Worm (Caenorhabditis elegans): Measurements from ENCODE around the gene ZK637.4.
A peak's percentile ranks its signal among the peaks of the same experiment; 100 is the strongest.
"Not testable (repeated sequence)": the region's sequence is repeated elsewhere in the genome, so short reads cannot be mapped to it uniquely, and the experiment has no call there.

Gene ZK637.4

DNA sequence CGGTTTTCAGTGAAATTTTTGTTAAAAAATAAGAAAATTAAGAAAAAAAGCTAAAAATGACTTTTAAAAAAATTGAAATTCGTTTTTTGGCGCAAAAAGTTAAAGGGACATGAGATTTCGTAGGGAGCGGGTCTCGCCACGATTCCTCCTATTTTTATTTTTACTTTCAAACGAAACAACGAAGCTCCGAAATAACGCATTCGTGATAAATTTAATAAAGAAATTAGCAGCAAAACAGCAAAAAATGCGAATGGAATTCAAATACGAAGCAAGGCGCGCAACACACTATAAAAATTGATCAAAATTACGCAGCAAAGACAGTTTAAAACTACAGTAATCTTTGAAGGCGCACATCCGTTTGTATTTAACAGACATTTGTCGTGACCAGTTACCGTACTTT, 6.2 kb downstream of the ZK637.4 start (continued):
- no peak for TF ChIP-seq B0336.3 (GFP tag; IDR thresholded peaks at IDR 0.05)
- no peak for TF ChIP-seq ceh-58 (GFP tag; IDR thresholded peaks at IDR 0.05)
- TF ChIP-seq lin-35 (GFP tag; optimal IDR thresholded peaks at IDR 0.05), result peak in 1 of 3 experiments; percentile 1
- TF ChIP-seq attf-3 (GFP tag; conservative IDR thresholded peaks at IDR 0.05), result peak; percentile 77
- TF ChIP-seq ztf-3 (GFP tag; optimal IDR thresholded peaks at IDR 0.05), result no peak
- no peak for TF ChIP-seq dpff-1 (tag; optimal IDR thresholded peaks at IDR 0.05)
- no peak for TF ChIP-seq F22D6.2 (tag; optimal IDR thresholded peaks at IDR 0.05)
- no peak for TF ChIP-seq snpc-4 (GFP tag; optimal IDR thresholded peaks at IDR 0.05)
- TF ChIP-seq snpc-4 (tag; optimal IDR thresholded peaks at IDR 0.05), result peak in 1 of 4 experiments; percentile 19
- no peak for TF ChIP-seq nhr-90 (tag; optimal IDR thresholded peaks at IDR 0.05)
- TF ChIP-seq pha-4 (tag; optimal IDR thresholded peaks at IDR 0.05), result no peak
- no peak for TF ChIP-seq sptf-2 (GFP tag; optimal IDR thresholded peaks at IDR 0.05)
- no peak for TF ChIP-seq lag-1 (GFP tag; IDR thresholded peaks at IDR 0.05)
- no peak for TF ChIP-seq K11D2.4 (GFP tag; IDR thresholded peaks at IDR 0.05)
- peak; percentile 11; the same call in 1 of the 2 replicates for TF ChIP-seq hmg-1.2 (GFP tag; IDR thresholded peaks at IDR 0.05)
- TF ChIP-seq lsl-1 (GFP tag; optimal IDR thresholded peaks at IDR 0.05), result peak; percentile 86
- no peak for TF ChIP-seq let-526 (GFP tag; IDR thresholded peaks at IDR 0.05)
- TF ChIP-seq ets-4 (GFP tag; optimal IDR thresholded peaks at IDR 0.05), result no peak
- TF ChIP-seq sdz-38 (tag; optimal IDR thresholded peaks at IDR 0.05), result no peak
- TF ChIP-seq egrh-3 (GFP tag; IDR thresholded peaks at IDR 0.05), result no peak
- TF ChIP-seq akir-1 (GFP tag; optimal IDR thresholded peaks at IDR 0.05), result no peak
- TF ChIP-seq D2030.7 (GFP tag; IDR thresholded peaks at IDR 0.05), result peak; percentile 56; the same call in 1 of the 2 replicates
- TF ChIP-seq ceh-40 (GFP tag; IDR thresholded peaks at IDR 0.05), result no peak
- no peak for TF ChIP-seq ztf-25 (GFP tag; IDR thresholded peaks at IDR 0.05)
- TF ChIP-seq ztf-6 (GFP tag; IDR thresholded peaks at IDR 0.05), result no peak
- TF ChIP-seq madf-6 (GFP tag; IDR thresholded peaks at IDR 0.05), result peak; percentile 86
- no peak for TF ChIP-seq somi-1 (GFP tag; optimal IDR thresholded peaks at IDR 0.05)
- TF ChIP-seq rpc-1 (optimal IDR thresholded peaks at IDR 0.05), result no peak
- TF ChIP-seq rpc-1 (tag; optimal IDR thresholded peaks at IDR 0.05), result no peak
- TF ChIP-seq ceh-27 (GFP tag; optimal IDR thresholded peaks at IDR 0.05), result no peak
- no peak for TF ChIP-seq hlh-26 (GFP tag; conservative IDR thresholded peaks at IDR 0.05)

DNA sequence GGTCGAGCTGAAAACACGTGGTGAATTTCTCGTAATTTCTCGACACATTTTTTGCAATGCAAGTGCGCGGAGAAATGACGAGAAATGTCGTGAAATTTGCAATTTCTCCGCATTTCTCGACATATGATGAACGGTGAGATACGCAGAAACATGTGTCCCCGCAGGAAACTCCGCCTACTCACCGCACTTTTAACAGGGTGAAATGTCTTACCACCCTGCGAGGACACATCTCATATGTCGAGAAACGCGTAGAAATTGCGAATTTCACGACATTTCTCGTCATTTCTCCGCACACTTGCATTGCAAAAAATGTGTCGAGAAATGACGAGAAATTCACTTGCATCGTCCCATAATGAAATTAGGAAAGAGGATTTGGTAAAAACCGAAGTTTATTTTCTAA, 7.5 kb downstream of the ZK637.4 start:
- TF ChIP-seq F39B2.1 (GFP tag; IDR thresholded peaks at IDR 0.05) (peak; percentile 99), lsl-1 (GFP tag; optimal IDR thresholded peaks at IDR 0.05) (peak; percentile 12), tbp1 (GFP tag; optimal IDR thresholded peaks at IDR 0.05) (peak; percentile 39), cebp-1 (tag; optimal IDR thresholded peaks at IDR 0.05) (peak; percentile 3), lin-54 (GFP tag; optimal IDR thresholded peaks at IDR 0.05) (peak; percentile 21), mcd-1 (GFP tag; IDR thresholded peaks at IDR 0.05) (peak; percentile 56), snpc-4 (tag; optimal IDR thresholded peaks at IDR 0.05) (peak in 1 of 4 experiments; percentile 39), pbrm-1 (GFP tag; IDR thresholded peaks at IDR 0.05) (peak; percentile 90), F33H1.4 (GFP tag; IDR thresholded peaks at IDR 0.05) (peak; percentile 69), nfyb-1 (GFP tag; IDR thresholded peaks at IDR 0.05) (0 out of 2 replicates have a peak, but pooled peaks have one; percentile 11), madf-6 (GFP tag; IDR thresholded peaks at IDR 0.05) (peak; percentile 69), dox-1 (GFP tag; IDR thresholded peaks at IDR 0.05) (peak; percentile 81), hmg-1.2 (GFP tag; IDR thresholded peaks at IDR 0.05) (0 out of 2 replicates have a peak, but pooled peaks have one; percentile 42), rcor-1 (GFP tag; IDR thresholded peaks at IDR 0.05) (peak; percentile 42; the same call in 1 of the 2 replicates), D2030.7 (GFP tag; IDR thresholded peaks at IDR 0.05) (peak; percentile 39; the same call in 1 of the 2 replicates), Y53G8AR.9 (GFP tag; conservative IDR thresholded peaks at IDR 0.05) (0 out of 2 replicates have a peak, but pooled peaks have one; percentile 45), aptf-2 (GFP tag; conservative IDR thresholded peaks at IDR 0.05) (peak; percentile 55; the same call in 1 of the 2 replicates), ekl-4 (GFP tag; IDR thresholded peaks at IDR 0.05) (peak; percentile 79)
- TF ChIP-seq cebp-1 (GFP tag; IDR thresholded peaks at IDR 0.05); snpc-4 (GFP tag; optimal IDR thresholded peaks at IDR 0.05): not testable (repeated sequence)
